Worm (Caenorhabditis elegans) whole organism, midembryonic: ENCODE measurements around the gene egl-47.

ENCODE experiments used
- T22C8.4 ChIP-seq: fragments of 200-800 bp; sonication (Bioruptor generic); IDR thresholded peaks from 2 replicates; pipeline ENCODE4 v1.3.6; 2022; ENCODE audit warnings: missing genetic modification characterization, missing compliant biosample characterization
- cog-1 ChIP-seq: sonication (generic microtip); optimal IDR thresholded peaks from 2 replicates; lab custom pipeline; 2016; ENCODE audit warnings: missing genetic modification characterization, missing compliant biosample characterization
- flt-1 ChIP-seq: fragments of 200-800 bp; sonication (Bioruptor generic); IDR thresholded peaks from 2 replicates; pipeline ENCODE4 v1.3.6; 2022; ENCODE audit warnings: missing genetic modification characterization, missing compliant biosample characterization
- klf-2 ChIP-seq: fragments of 200-800 bp; sonication (Bioruptor generic); conservative IDR thresholded peaks from 2 replicates; pipeline ENCODE4 v1.3.6; 2022; ENCODE audit warnings: missing genetic modification reagents, missing genetic modification characterization, missing compliant biosample characterization
- med-1 ChIP-seq: sonication (generic microtip); optimal IDR thresholded peaks from 2 replicates; lab custom pipeline; 2017; ENCODE audit warnings: missing genetic modification characterization, mild to moderate bottlenecking, missing compliant biosample characterization, antibody characterized with exemption, missing genetic modification reagents; ENCODE audit not compliant: insufficient read depth
- ref-1 ChIP-seq: fragments of 200-800 bp; sonication (Bioruptor generic); conservative IDR thresholded peaks from 2 replicates; pipeline ENCODE4 v1.3.6; 2022; ENCODE audit warnings: missing genetic modification reagents, missing genetic modification characterization, missing compliant biosample characterization
- tab-1 ChIP-seq: fragments of 200-800 bp; sonication (Bioruptor generic); IDR thresholded peaks from 2 replicates; pipeline ENCODE4 v1.3.6; 2022; ENCODE audit warnings: missing genetic modification characterization, missing compliant biosample characterization
- ztf-23 ChIP-seq: fragments of 200-800 bp; sonication (Bioruptor generic); IDR thresholded peaks from 2 replicates; pipeline ENCODE4 v1.3.6; 2022; ENCODE audit warnings: missing genetic modification reagents, missing genetic modification characterization, missing compliant biosample characterization
- ztf-29 ChIP-seq: fragments of 200-800 bp; sonication (Bioruptor generic); IDR thresholded peaks from 2 replicates; pipeline ENCODE4 v1.3.6; 2022; ENCODE audit warnings: missing genetic modification reagents, missing genetic modification characterization, missing compliant biosample characterization

The egl-47 gene

DNA sequence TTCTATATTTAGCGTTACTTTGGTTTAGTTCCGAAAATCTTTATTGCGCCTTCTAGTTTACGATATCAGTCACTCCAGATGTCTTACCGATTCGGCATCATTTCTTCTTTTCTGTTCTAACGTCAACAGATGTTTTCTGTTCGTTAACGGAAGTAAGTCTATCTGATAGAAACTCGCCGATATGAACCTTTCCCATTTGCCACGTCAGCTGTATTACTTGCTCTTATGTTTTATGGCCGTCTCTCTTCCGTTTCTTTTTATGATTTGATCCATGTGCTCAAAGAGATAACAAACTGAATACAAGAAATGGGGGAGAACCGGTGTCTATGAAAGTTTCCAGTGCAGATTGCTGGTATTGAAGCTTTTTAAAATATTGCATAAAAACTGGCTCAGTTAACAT, 20.0 kb upstream of the egl-47 start, which contains the start of gene srab-26:
Gene srab-26 (minus strand): TSS at position 101 of the 400 bp plus-strand sequence.
- TF ChIP-seq ref-1 (GFP tag; lab: Robert Waterston, UW) (no peak), med-1 (GFP tag; lab: Kevin White, UChicago) (no peak), ztf-29 (GFP tag; lab: Robert Waterston, UW) (no peak), cog-1 (tag; lab: Kevin White, UChicago) (no peak), tab-1 (GFP tag; lab: Robert Waterston, UW) (no peak), T22C8.4 (GFP tag; lab: Robert Waterston, UW) (no peak)

DNA sequence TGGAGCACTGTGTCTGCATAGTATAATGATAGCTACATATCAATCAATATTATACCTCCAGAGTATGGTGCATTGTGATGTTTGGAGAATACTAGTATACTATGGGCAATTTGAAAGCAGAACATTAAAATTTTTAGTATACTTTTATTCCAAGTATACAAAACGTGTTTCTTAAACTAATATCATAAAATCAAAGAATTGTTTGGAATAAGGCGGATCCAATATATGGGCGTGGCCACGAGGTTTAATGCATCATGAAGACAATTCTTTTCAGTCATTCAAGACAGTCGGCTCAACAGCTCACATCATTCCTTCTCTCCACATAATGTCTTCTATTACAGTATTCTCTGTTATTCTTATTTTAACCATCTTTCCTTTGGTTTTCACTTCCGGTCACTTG, 19.5 kb upstream of the egl-47 start, which contains the start of gene sdz-31:
Gene sdz-31 (plus strand): TSS at position 301 of the 400 bp plus-strand sequence.
- TF ChIP-seq ztf-29 (GFP tag; lab: Robert Waterston, UW) (no peak), klf-2 (GFP tag; lab: Robert Waterston, UW) (no peak), T22C8.4 (GFP tag; lab: Robert Waterston, UW) (no peak), tab-1 (GFP tag; lab: Robert Waterston, UW) (no peak), cog-1 (tag; lab: Kevin White, UChicago) (no peak), ref-1 (GFP tag; lab: Robert Waterston, UW) (no peak), flt-1 (GFP tag; lab: Robert Waterston, UW) (no peak), ztf-23 (no peak), med-1 (GFP tag; lab: Kevin White, UChicago) (no peak)

DNA sequence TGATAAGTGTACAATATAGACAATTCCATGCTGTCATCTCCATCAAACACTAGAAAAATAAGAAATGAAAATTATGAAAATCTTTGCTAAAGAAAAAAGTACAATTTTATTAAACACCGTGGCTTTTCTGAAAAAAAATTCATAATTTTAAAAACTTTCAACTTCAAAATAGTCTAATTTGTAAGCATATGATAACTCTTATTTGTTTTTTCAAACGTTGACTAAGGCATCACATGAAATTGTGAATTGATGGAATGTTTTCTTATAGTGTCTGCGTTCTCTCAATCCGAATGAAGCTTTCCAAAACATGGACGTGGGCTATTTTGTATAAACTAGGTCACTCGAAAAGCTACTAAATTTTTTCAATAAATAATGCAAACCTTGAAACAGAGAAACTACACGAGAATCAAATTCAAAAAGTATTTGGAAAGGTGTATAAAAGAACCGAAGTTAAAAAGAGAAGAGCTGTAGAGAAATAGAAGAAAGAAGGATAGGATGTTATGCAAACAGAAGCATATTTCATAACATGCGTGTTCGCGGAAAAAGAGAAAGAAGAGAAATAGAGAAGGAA, 13.4 kb upstream of the egl-47 start, which contains the start of gene clp-9:
Gene clp-9 (minus strand): TSS at position 51 of the 571 bp plus-strand sequence.
- TF ChIP-seq cog-1 (tag; lab: Kevin White, UChicago) (no peak), ztf-23 (no peak), flt-1 (GFP tag; lab: Robert Waterston, UW) (no peak), klf-2 (GFP tag; lab: Robert Waterston, UW) (no peak), tab-1 (GFP tag; lab: Robert Waterston, UW) (no peak), T22C8.4 (GFP tag; lab: Robert Waterston, UW) (no peak), ref-1 (GFP tag; lab: Robert Waterston, UW) (no peak), ztf-29 (GFP tag; lab: Robert Waterston, UW) (no peak), med-1 (GFP tag; lab: Kevin White, UChicago) (no peak)

ce11 chrV:9889629-9890028, 9.7 kb upstream of the egl-47 start, which contains the start of gene fshr-1:
TSS of gene fshr-1 (plus strand) at chrV:9889837.
- TF ChIP-seq klf-2 (GFP tag; lab: Robert Waterston, UW) (no peak), ztf-29 (GFP tag; lab: Robert Waterston, UW) (no peak), med-1 (GFP tag; lab: Kevin White, UChicago) (no peak), ref-1 (GFP tag; lab: Robert Waterston, UW) (no peak), cog-1 (tag; lab: Kevin White, UChicago) (no peak), tab-1 (GFP tag; lab: Robert Waterston, UW) (no peak), ztf-23 (no peak), flt-1 (GFP tag; lab: Robert Waterston, UW) (no peak), T22C8.4 (GFP tag; lab: Robert Waterston, UW) (no peak)

ce11 chrV:9901119-9901518, 1.7 kb downstream of the egl-47 start:
- TF ChIP-seq tab-1 (GFP tag; lab: Robert Waterston, UW) (no peak), ztf-29 (GFP tag; lab: Robert Waterston, UW) (no peak)

DNA sequence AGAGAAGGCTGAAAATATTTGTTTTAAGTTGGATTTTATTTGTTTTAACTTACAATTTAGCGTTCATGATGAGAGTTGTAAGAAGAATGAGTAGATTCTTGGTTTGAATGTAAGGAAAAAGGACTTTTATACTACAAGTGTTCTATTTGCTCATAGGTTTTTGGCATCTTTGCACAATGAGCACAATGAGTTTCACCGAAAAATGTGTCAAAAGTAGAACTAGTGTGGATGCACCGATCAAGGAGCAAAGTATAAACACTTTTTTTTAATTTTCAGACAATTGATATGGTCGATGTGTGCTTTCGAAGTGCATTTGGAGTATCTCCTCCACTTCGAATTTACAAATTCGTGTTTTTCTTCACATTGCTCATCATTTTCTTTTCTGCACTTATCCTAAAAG, 6.7 kb downstream of the egl-47 start, which contains the start of gene fipr-11:
Gene fipr-11 (minus strand): TSS at position 101 of the 400 bp plus-strand sequence.
- TF ChIP-seq ref-1 (GFP tag; lab: Robert Waterston, UW) = no peak
- no peak for TF ChIP-seq tab-1 (GFP tag; lab: Robert Waterston, UW)
- TF ChIP-seq flt-1 (GFP tag; lab: Robert Waterston, UW) = no peak
- no peak for TF ChIP-seq cog-1 (tag; lab: Kevin White, UChicago)
- no peak for TF ChIP-seq ztf-23
- no peak for TF ChIP-seq med-1 (GFP tag; lab: Kevin White, UChicago)
- no peak for TF ChIP-seq klf-2 (GFP tag; lab: Robert Waterston, UW)

ce11 chrV:9907205-9907604, 7.8 kb downstream of the egl-47 start:
- TF ChIP-seq ref-1 (GFP tag; lab: Robert Waterston, UW) (no peak), tab-1 (GFP tag; lab: Robert Waterston, UW) (no peak), ztf-23 (no peak), flt-1 (GFP tag; lab: Robert Waterston, UW) (no peak), med-1 (GFP tag; lab: Kevin White, UChicago) (no peak)

DNA sequence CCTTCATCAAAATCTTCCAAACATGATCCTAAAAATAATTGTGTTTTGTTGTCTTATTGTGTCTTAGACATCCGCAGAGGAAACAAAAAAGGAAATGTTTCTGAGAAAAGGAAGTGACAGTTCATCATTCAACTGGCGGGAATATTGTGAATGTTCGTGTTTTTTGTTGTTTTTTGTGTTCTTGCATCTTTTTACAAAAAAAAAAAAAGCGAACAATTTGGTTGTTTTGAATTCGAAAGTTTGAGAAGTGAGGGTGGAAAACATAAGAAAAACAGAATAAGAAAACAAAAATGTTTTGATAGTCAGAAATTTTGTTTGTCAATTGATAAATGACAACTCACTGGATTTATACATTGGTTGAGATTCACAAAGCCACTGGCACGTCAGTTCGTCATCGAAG, 10.2 kb downstream of the egl-47 start:
- TF ChIP-seq cog-1 (tag; lab: Kevin White, UChicago) (no peak), ref-1 (GFP tag; lab: Robert Waterston, UW) (no peak), T22C8.4 (GFP tag; lab: Robert Waterston, UW) (no peak), tab-1 (GFP tag; lab: Robert Waterston, UW) (no peak)

- TF ChIP-seq ref-1 (GFP tag; lab: Robert Waterston, UW) (no peak), med-1 (GFP tag; lab: Kevin White, UChicago) (no peak), T22C8.4 (GFP tag; lab: Robert Waterston, UW) (no peak), cog-1 (tag; lab: Kevin White, UChicago) (no peak), flt-1 (GFP tag; lab: Robert Waterston, UW) (no peak), klf-2 (GFP tag; lab: Robert Waterston, UW) (no peak), ztf-23 (no peak), ztf-29 (GFP tag; lab: Robert Waterston, UW) (no peak), tab-1 (GFP tag; lab: Robert Waterston, UW) (no peak)
Observed at ce11 chrV:9911165-9911564, 11.8 kb downstream of the egl-47 start.
